Fruit fly (Drosophila melanogaster) whole organism, pupa: Measurements from ENCODE around the gene Pburs.
A peak's percentile ranks its signal among the peaks of the same experiment; 100 is the strongest.

Experiments used
- CG10348 ChIP-seq: fragments of 200-800 bp; sonication (Bioruptor generic); IDR thresholded peaks from 2 replicates; pipeline ENCODE4 v1.3.6; 2022; ENCODE audit warnings: missing biosample characterization, missing genetic modification characterization
- CG12605 ChIP-seq: fragments of 200-800 bp; sonication (Bioruptor generic); IDR thresholded peaks from 2 replicates; pipeline ENCODE4 v1.3.6; 2022; ENCODE audit warnings: missing biosample characterization, missing genetic modification characterization
- CG13204 ChIP-seq: fragments of 200-800 bp; sonication (Bioruptor generic); optimal IDR thresholded peaks from 2 replicates; lab custom pipeline; 2018; ENCODE audit warnings: missing biosample characterization, mild to moderate bottlenecking, missing genetic modification characterization, moderate library complexity
- CG14655 ChIP-seq: fragments of 200-800 bp; sonication (Bioruptor generic); optimal IDR thresholded peaks from 3 replicates; lab custom pipeline; 2017; ENCODE audit warnings: mild to moderate bottlenecking, missing biosample characterization, missing genetic modification reagents, missing genetic modification characterization
- CG15710 ChIP-seq: fragments of 200-800 bp; sonication (Bioruptor generic); optimal IDR thresholded peaks from 2 replicates; lab custom pipeline; 2018; ENCODE audit warnings: missing biosample characterization, mild to moderate bottlenecking, missing genetic modification characterization, moderate library complexity
- CG17806 ChIP-seq: fragments of 200-800 bp; sonication (Bioruptor generic); optimal IDR thresholded peaks from 2 replicates; lab custom pipeline; 2018; ENCODE audit warnings: missing biosample characterization, mild to moderate bottlenecking, missing genetic modification characterization, moderate library complexity
- CG32121 ChIP-seq: fragments of 200-800 bp; sonication (Bioruptor generic); IDR thresholded peaks from 2 replicates; pipeline ENCODE4 v1.3.6; 2022; ENCODE audit warnings: missing biosample characterization, missing genetic modification characterization
- CG34367 ChIP-seq: fragments of 200-800 bp; sonication (Bioruptor generic); optimal IDR thresholded peaks from 2 replicates; lab custom pipeline; 2018; ENCODE audit warnings: missing biosample characterization, mild to moderate bottlenecking, missing genetic modification characterization
- CG4496 ChIP-seq: fragments of 200-800 bp; sonication (Bioruptor generic); IDR thresholded peaks from 3 replicates; pipeline ENCODE4 v1.3.6; 2022; ENCODE audit warnings: missing biosample characterization, missing genetic modification characterization
- CG8159 ChIP-seq: fragments of 200-800 bp; sonication (Bioruptor generic); optimal IDR thresholded peaks from 3 replicates; lab custom pipeline; 2018; ENCODE audit warnings: missing biosample characterization, mild to moderate bottlenecking, missing genetic modification characterization, moderate library complexity
- CG8301 ChIP-seq: fragments of 200-800 bp; sonication (Bioruptor generic); optimal IDR thresholded peaks from 2 replicates; lab custom pipeline; 2018; ENCODE audit warnings: missing biosample characterization, mild to moderate bottlenecking, missing genetic modification characterization
- CG9948 ChIP-seq: fragments of 200-800 bp; sonication (Bioruptor generic); optimal IDR thresholded peaks from 2 replicates; lab custom pipeline; 2018; ENCODE audit warnings: missing biosample characterization, mild to moderate bottlenecking, missing genetic modification characterization, moderate library complexity
- D1 ChIP-seq: fragments of 200-800 bp; sonication (Bioruptor generic); optimal IDR thresholded peaks from 2 replicates; lab custom pipeline; 2018; ENCODE audit warnings: missing biosample characterization, mild to moderate bottlenecking, missing genetic modification characterization, moderate library complexity
- EcR ChIP-seq: fragments of 200-800 bp; sonication (Bioruptor generic); optimal IDR thresholded peaks from 3 replicates; lab custom pipeline; 2019; ENCODE audit warnings: missing biosample characterization, missing genetic modification characterization, mild to moderate bottlenecking, moderate library complexity, missing genetic modification reagents
- Ets98B ChIP-seq: fragments of 200-800 bp; sonication (Bioruptor generic); IDR thresholded peaks from 2 replicates; pipeline ENCODE4 v1.3.6; 2022; ENCODE audit warnings: missing biosample characterization, missing genetic modification characterization
- Pif1A ChIP-seq: fragments of 200-800 bp; sonication (Bioruptor generic); optimal IDR thresholded peaks from 3 replicates; lab custom pipeline; 2016; ENCODE audit warnings: missing biosample characterization, missing genetic modification characterization
- Pif1B ChIP-seq: fragments of 200-800 bp; sonication (Bioruptor generic); optimal IDR thresholded peaks from 3 replicates; lab custom pipeline; 2016; ENCODE audit warnings: missing biosample characterization, missing genetic modification characterization
- Snoo ChIP-seq: fragments of 200-800 bp; sonication (Bioruptor generic); optimal IDR thresholded peaks from 3 replicates; lab custom pipeline; 2017; ENCODE audit warnings: missing biosample characterization, mild to moderate bottlenecking, missing genetic modification characterization, inconsistent platforms
- fd96Ca ChIP-seq: fragments of 200-800 bp; sonication (Bioruptor generic); IDR thresholded peaks from 3 replicates; pipeline ENCODE4 v1.3.6; 2022; ENCODE audit warnings: missing biosample characterization, missing genetic modification characterization
- gl ChIP-seq: fragments of 200-800 bp; sonication (Bioruptor generic); optimal IDR thresholded peaks from 2 replicates; lab custom pipeline; 2018; ENCODE audit warnings: missing biosample characterization, mild to moderate bottlenecking, missing genetic modification characterization
- rn ChIP-seq: fragments of 200-800 bp; sonication (Bioruptor generic); IDR thresholded peaks from 2 replicates; pipeline ENCODE4 v1.3.6; 2022; ENCODE audit warnings: missing biosample characterization, missing genetic modification characterization

Gene Pburs

dm6 chr2L:14454247-14454646 lies 37.1 kb upstream of the Pburs start:
- no peak for TF ChIP-seq CG9948 (tag; lab: Kevin White, UChicago)
- TF ChIP-seq CG34367 (tag; lab: Kevin White, UChicago), result no peak
- no peak for TF ChIP-seq CG14655 (GFP tag; lab: Kevin White, UChicago)
- no peak for TF ChIP-seq CG17806
- no peak for TF ChIP-seq CG15710 (tag; lab: Kevin White, UChicago)
- no peak for TF ChIP-seq CG10348 (GFP tag; lab: Robert Waterston, UW)
- TF ChIP-seq Pif1A, result no peak
- TF ChIP-seq rn, result no peak
- no peak for TF ChIP-seq CG12605
- TF ChIP-seq, all 21 proteins: peak for 0

DNA sequence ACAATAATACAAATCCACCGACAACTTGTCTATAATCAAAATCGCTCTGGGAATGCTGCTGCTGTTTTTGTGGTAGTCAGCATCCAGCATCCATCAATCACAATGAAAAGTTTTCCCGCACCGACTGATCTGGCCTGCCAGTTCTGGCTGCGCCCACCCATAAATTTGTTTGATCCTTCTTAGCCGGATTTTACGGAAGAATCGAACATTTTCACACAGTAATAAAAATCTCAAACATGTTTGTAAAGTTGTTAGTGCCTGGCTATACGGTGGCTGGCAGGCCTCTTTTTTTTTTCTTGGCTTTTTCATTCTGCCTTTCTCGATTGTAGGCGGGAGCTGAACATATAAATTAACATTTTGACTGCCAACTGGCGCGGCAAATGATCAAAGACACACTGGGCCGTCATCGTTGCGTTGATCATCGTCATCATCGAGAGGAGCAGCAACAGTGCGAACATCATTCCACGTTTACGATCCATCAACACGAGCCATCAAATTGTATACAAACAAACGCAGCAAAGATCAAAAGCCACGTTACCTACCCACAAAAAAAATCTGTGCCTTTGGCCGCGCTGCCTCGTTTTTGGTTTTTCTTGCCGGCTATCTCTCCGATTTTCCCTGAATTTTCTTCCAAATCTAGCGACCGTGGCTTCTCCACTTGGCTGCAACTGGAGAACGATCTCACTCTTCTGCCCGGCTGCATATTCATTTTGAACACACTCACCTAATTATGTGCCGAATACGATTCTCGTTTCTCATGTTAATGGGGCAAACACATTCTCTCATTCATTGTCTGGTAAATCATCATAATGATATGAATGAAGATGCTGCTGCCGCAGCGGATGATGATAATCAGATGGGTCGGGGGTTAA lies 36.0 kb upstream of the Pburs start:
- TF ChIP-seq EcR (GFP tag; lab: Kevin White, UChicago), result no peak
- no peak for TF ChIP-seq CG9948 (tag; lab: Kevin White, UChicago)
- TF ChIP-seq CG4496 (GFP tag; lab: Robert Waterston, UW), result no peak
- TF ChIP-seq CG13204 (GFP tag; lab: Kevin White, UChicago), result no peak
- no peak for TF ChIP-seq Pif1A

- peak; percentile 54 for TF ChIP-seq CG8301 (tag; lab: Kevin White, UChicago)
- TF ChIP-seq Ets98B (GFP tag; lab: Robert Waterston, UW), result no peak
- TF ChIP-seq rn, result no peak
- no peak for TF ChIP-seq Pif1B (GFP tag; lab: Kevin White, UChicago)
- TF ChIP-seq CG32121, result no peak
- TF ChIP-seq fd96Ca, result 0 out of 3 replicates have a peak, but pooled peaks have one; percentile 39
- no peak for TF ChIP-seq CG9948 (tag; lab: Kevin White, UChicago)
- TF ChIP-seq Snoo, result no peak
- TF ChIP-seq CG13204 (GFP tag; lab: Kevin White, UChicago), result no peak
- peak; percentile 63 for TF ChIP-seq CG14655 (GFP tag; lab: Kevin White, UChicago)
- no peak for TF ChIP-seq gl (tag; lab: Kevin White, UChicago)
- TF ChIP-seq D1 (tag; lab: Kevin White, UChicago), result no peak
- TF ChIP-seq Pif1A, result peak; percentile 21
- peak; percentile 53; the same call in 2 of the 3 replicates for TF ChIP-seq CG4496 (GFP tag; lab: Robert Waterston, UW)
- peak; percentile 3 for TF ChIP-seq CG8159 (tag; lab: Kevin White, UChicago)
- no peak for TF ChIP-seq CG34367 (tag; lab: Kevin White, UChicago)
These were observed 34.2 kb upstream of the Pburs start for dm6 chr2L:14451286-14451685.

DNA sequence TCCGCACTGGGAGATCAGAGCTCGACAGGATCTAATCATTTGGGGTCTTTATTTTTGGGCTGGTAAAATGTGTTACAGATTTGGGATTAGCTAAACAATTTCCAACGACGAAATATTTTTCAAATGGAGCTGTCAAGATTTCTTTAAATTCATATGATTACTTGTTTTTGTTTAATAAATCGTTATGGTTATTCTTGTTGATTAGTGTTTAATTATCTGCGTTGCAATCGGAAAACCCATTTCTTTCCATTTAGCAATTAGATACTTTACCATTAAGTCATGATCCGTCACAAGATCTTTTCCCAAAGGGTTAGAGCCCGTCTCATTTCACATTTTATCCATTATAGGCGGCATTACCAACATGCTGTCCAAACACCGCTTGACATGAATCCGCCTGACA lies 33.7 kb upstream of the Pburs start, which contains the start of gene CG15283:
TSS of gene CG15283 (minus strand) at position 101 of the 400 bp plus-strand sequence.
- no peak for TF ChIP-seq CG15710 (tag; lab: Kevin White, UChicago)
- no peak for TF ChIP-seq Pif1B (GFP tag; lab: Kevin White, UChicago)
- TF ChIP-seq CG8301 (tag; lab: Kevin White, UChicago), result no peak

- TF ChIP-seq Pif1A (no peak), CG14655 (GFP tag; lab: Kevin White, UChicago) (no peak), rn (no peak), CG17806 (no peak), fd96Ca (no peak), CG10348 (GFP tag; lab: Robert Waterston, UW) (no peak), CG4496 (GFP tag; lab: Robert Waterston, UW) (no peak), D1 (tag; lab: Kevin White, UChicago) (no peak), CG8159 (tag; lab: Kevin White, UChicago) (no peak), CG32121 (no peak), CG34367 (tag; lab: Kevin White, UChicago) (no peak), Pif1B (GFP tag; lab: Kevin White, UChicago) (no peak), CG15710 (tag; lab: Kevin White, UChicago) (no peak)
These were observed 32.9 kb upstream of the Pburs start for dm6 chr2L:14449886-14450548.

- no peak for TF ChIP-seq EcR (GFP tag; lab: Kevin White, UChicago)
These were observed 31.7 kb upstream of the Pburs start for dm6 chr2L:14448784-14449183.

DNA sequence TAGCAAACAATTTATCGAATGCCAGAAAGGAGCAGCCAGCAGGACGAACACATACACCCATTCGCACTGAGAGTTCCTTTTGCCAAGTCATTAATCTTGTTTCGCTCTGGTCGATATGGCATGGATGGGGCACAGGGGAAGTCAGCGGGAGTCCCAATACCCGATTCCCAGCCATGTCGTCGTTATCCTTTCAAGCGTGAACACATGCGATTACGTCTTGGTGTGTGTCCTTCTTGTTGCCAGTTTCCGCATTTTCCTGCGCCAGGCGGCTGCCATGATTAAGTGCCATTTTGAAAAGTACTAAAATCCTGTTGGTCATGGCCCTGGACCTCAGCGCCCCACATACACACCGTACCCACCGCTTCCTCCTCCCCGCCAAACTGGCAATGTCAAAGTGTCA lies 30.4 kb upstream of the Pburs start:
- TF ChIP-seq CG8301 (tag; lab: Kevin White, UChicago), result no peak
